Fruit fly (Drosophila melanogaster) whole organism, embryonic: ENCODE measurements around the gene CG17572.

Experiments
- Adf1 ChIP-seq: fragments of 200-800 bp; sonication (Bioruptor generic); IDR thresholded peaks from 2 replicates; pipeline ENCODE4 v1.3.6; 2022; ENCODE audit warnings: missing biosample characterization, missing genetic modification characterization
- Atf-2 ChIP-seq: fragments of 200-800 bp; sonication (Bioruptor generic); optimal IDR thresholded peaks from 2 replicates; lab custom pipeline; 2016; ENCODE audit warnings: missing biosample characterization, missing genetic modification characterization
- CG10209 ChIP-seq: fragments of 200-800 bp; sonication (Bioruptor generic); optimal IDR thresholded peaks from 3 replicates; lab custom pipeline; 2017; ENCODE audit warnings: missing biosample characterization, mild to moderate bottlenecking, missing genetic modification characterization, missing genetic modification reagents
- CG10959 ChIP-seq: fragments of 200-800 bp; sonication (Bioruptor generic); IDR thresholded peaks from 2 replicates; pipeline ENCODE4 v1.3.6; 2022; ENCODE audit warnings: missing biosample characterization, missing genetic modification characterization
- CG11398 ChIP-seq: fragments of 200-800 bp; sonication (Bioruptor generic); optimal IDR thresholded peaks from 2 replicates; lab custom pipeline; 2016; ENCODE audit warnings: missing biosample characterization, missing genetic modification characterization
- CG11723 ChIP-seq: fragments of 200-800 bp; sonication (Bioruptor generic); optimal IDR thresholded peaks from 2 replicates; lab custom pipeline; 2017; ENCODE audit warnings: missing biosample characterization, mild to moderate bottlenecking, missing genetic modification characterization
- CG1233 ChIP-seq: fragments of 200-800 bp; sonication (Bioruptor generic); optimal IDR thresholded peaks from 4 replicates; lab custom pipeline; 2018; ENCODE audit warnings: missing biosample characterization, mild to moderate bottlenecking, missing genetic modification characterization
- CG13894 ChIP-seq: fragments of 200-800 bp; sonication (Bioruptor generic); optimal IDR thresholded peaks from 3 replicates; lab custom pipeline; 2018; ENCODE audit warnings: missing biosample characterization, mild to moderate bottlenecking, missing genetic modification characterization, moderate library complexity
- CG15514 ChIP-seq: fragments of 200-800 bp; sonication (Bioruptor generic); optimal IDR thresholded peaks from 3 replicates; lab custom pipeline; 2017; ENCODE audit warnings: missing biosample characterization, missing genetic modification characterization, mild to moderate bottlenecking, moderate library complexity, missing genetic modification reagents
- CG34224 ChIP-seq: fragments of 200-800 bp; sonication (Bioruptor generic); IDR thresholded peaks from 3 replicates; pipeline ENCODE4 v1.3.6; 2022; ENCODE audit warnings: missing biosample characterization, missing genetic modification characterization; ENCODE audit not compliant: partially characterized antibody
- CG4360 ChIP-seq: fragments of 200-800 bp; sonication (Bioruptor generic); IDR thresholded peaks from 2 replicates; pipeline ENCODE4 v1.3.6; 2022; ENCODE audit warnings: missing biosample characterization, missing genetic modification characterization
- CG4730 ChIP-seq: fragments of 200-800 bp; sonication (Bioruptor generic); IDR thresholded peaks from 2 replicates; pipeline ENCODE4 v1.3.6; 2022; ENCODE audit warnings: missing biosample characterization, missing genetic modification characterization
- CG6175 ChIP-seq: fragments of 200-800 bp; sonication (Bioruptor generic); IDR thresholded peaks from 3 replicates; pipeline ENCODE4 v1.3.6; 2022; ENCODE audit warnings: missing biosample characterization, missing genetic modification characterization
- CG6254 ChIP-seq: fragments of 200-800 bp; sonication (Bioruptor generic); optimal IDR thresholded peaks from 3 replicates; lab custom pipeline; 2017; ENCODE audit warnings: mild to moderate bottlenecking, missing biosample characterization, missing genetic modification reagents, missing genetic modification characterization
- CG6854 ChIP-seq: fragments of 200-800 bp; sonication (Bioruptor generic); optimal IDR thresholded peaks from 3 replicates; lab custom pipeline; 2017; ENCODE audit warnings: missing biosample characterization, mild to moderate bottlenecking, missing genetic modification characterization
- CG7839 ChIP-seq: fragments of 200-800 bp; sonication (Bioruptor generic); optimal IDR thresholded peaks from 3 replicates; lab custom pipeline; 2018; ENCODE audit warnings: missing biosample characterization, mild to moderate bottlenecking, missing genetic modification characterization, moderate library complexity
- CG9876 ChIP-seq: fragments of 200-800 bp; sonication (Bioruptor generic); optimal IDR thresholded peaks from 2 replicates; lab custom pipeline; 2016; ENCODE audit warnings: missing biosample characterization, missing genetic modification characterization
- CG9932 ChIP-seq: fragments of 200-800 bp; sonication (Bioruptor generic); IDR thresholded peaks from 2 replicates; pipeline ENCODE4 v1.3.6; 2022; ENCODE audit warnings: missing biosample characterization, missing genetic modification characterization
- CrebB ChIP-seq: fragments of 200-800 bp; sonication (Bioruptor generic); optimal IDR thresholded peaks from 3 replicates; lab custom pipeline; 2018; ENCODE audit warnings: missing biosample characterization, mild to moderate bottlenecking, missing genetic modification characterization
- D ChIP-seq, 2 experiments: fragments of 200-800 bp in 1 of 2; fragments of >200 bp in 1 of 2; sonication (Bioruptor generic) in 1 of 2; optimal IDR thresholded peaks; 2 replicates in 1 of 2; 3 replicates in 1 of 2; lab custom pipeline; 2017; ENCODE audit warnings: mild to moderate bottlenecking in 1 of 2, missing biosample characterization in 1 of 2, missing genetic modification characterization in 1 of 2, missing genetic modification reagents in 1 of 2
- Deaf1 ChIP-seq: fragments of 200-800 bp; optimal IDR thresholded peaks from 3 replicates; lab custom pipeline; 2019; ENCODE audit warnings: missing biosample characterization, mild to moderate bottlenecking, missing genetic modification characterization, moderate library complexity
- Dfd ChIP-seq, 2 experiments: fragments of >200 bp; optimal IDR thresholded peaks; 2 replicates each; lab custom pipeline; 2017; ENCODE audit warnings: missing biosample characterization in 2 of 2, missing genetic modification characterization in 2 of 2
- H2.0 ChIP-seq: fragments of 200-800 bp; sonication (Bioruptor generic); IDR thresholded peaks from 2 replicates; pipeline ENCODE4 v1.3.6; 2022; ENCODE audit warnings: missing biosample characterization, missing genetic modification characterization
- Kr ChIP-seq: fragments of 200-800 bp; sonication (Bioruptor generic); optimal IDR thresholded peaks from 2 replicates; lab custom pipeline; 2017; ENCODE audit warnings: missing biosample characterization, mild to moderate bottlenecking, missing genetic modification characterization
- Med ChIP-seq: fragments of 200-800 bp; sonication (Bioruptor generic); peaks from one replicate; lab custom pipeline; 2016; ENCODE audit warnings: missing biosample characterization, missing genetic modification characterization, mild to moderate bottlenecking, inconsistent platforms, moderate library complexity
- Mes4 ChIP-seq: fragments of 200-800 bp; sonication (Bioruptor generic); optimal IDR thresholded peaks from 2 replicates; lab custom pipeline; 2016; ENCODE audit warnings: missing biosample characterization, missing genetic modification characterization
- Oaz ChIP-seq: fragments of 200-800 bp; sonication (Bioruptor generic); IDR thresholded peaks from 2 replicates; pipeline ENCODE4 v1.3.6; 2022; ENCODE audit warnings: missing biosample characterization, missing genetic modification characterization
- Opbp ChIP-seq: fragments of 200-800 bp; sonication (Bioruptor generic); IDR thresholded peaks from 3 replicates; pipeline ENCODE4 v1.3.6; 2022; ENCODE audit warnings: missing biosample characterization, missing genetic modification characterization; ENCODE audit not compliant: partially characterized antibody
- Poxn ChIP-seq: fragments of 200-800 bp; sonication (Bioruptor generic); IDR thresholded peaks from 2 replicates; pipeline ENCODE4 v1.3.6; 2022; ENCODE audit warnings: missing biosample characterization, missing genetic modification characterization
- Spps ChIP-seq: fragments of 200-800 bp; sonication (Bioruptor generic); optimal IDR thresholded peaks from 2 replicates; lab custom pipeline; 2018; ENCODE audit warnings: missing biosample characterization, mild to moderate bottlenecking, missing genetic modification characterization
- abd-A ChIP-seq: fragments of 200-800 bp; sonication (Bioruptor generic); optimal IDR thresholded peaks from 3 replicates; lab custom pipeline; 2019; ENCODE audit warnings: missing biosample characterization, mild to moderate bottlenecking, missing genetic modification characterization, moderate library complexity
- chinmo ChIP-seq: fragments of 200-800 bp; sonication (Bioruptor generic); IDR thresholded peaks from 4 replicates; pipeline ENCODE4 v1.3.6; 2022; ENCODE audit warnings: missing biosample characterization, missing genetic modification characterization; ENCODE audit not compliant: partially characterized antibody
- crol ChIP-seq: fragments of 200-800 bp; sonication (Bioruptor generic); IDR thresholded peaks from 2 replicates; pipeline ENCODE4 v1.3.6; 2022; ENCODE audit warnings: missing biosample characterization, missing genetic modification characterization
- dan ChIP-seq: fragments of 200-800 bp; sonication (Bioruptor generic); IDR thresholded peaks from 2 replicates; pipeline ENCODE4 v1.3.6; 2022; ENCODE audit warnings: missing biosample characterization, missing genetic modification characterization
- ewg ChIP-seq: fragments of 200-800 bp; sonication (Bioruptor generic); optimal IDR thresholded peaks from 3 replicates; lab custom pipeline; 2017; ENCODE audit warnings: mild to moderate bottlenecking, missing biosample characterization, missing genetic modification reagents, missing genetic modification characterization
- gfzf ChIP-seq: fragments of 200-800 bp; sonication (Bioruptor generic); optimal IDR thresholded peaks from 2 replicates; lab custom pipeline; 2016; ENCODE audit warnings: missing biosample characterization, mild to moderate bottlenecking, missing genetic modification characterization, moderate library complexity
- her ChIP-seq: fragments of 200-800 bp; sonication (Bioruptor generic); optimal IDR thresholded peaks from 2 replicates; lab custom pipeline; 2016; ENCODE audit warnings: missing biosample characterization, missing genetic modification characterization
- kni ChIP-seq: fragments of 200-800 bp; sonication (Bioruptor generic); optimal IDR thresholded peaks from 3 replicates; lab custom pipeline; 2017; ENCODE audit warnings: mild to moderate bottlenecking, missing biosample characterization, missing genetic modification reagents, missing genetic modification characterization
- lbe ChIP-seq: fragments of 200-800 bp; sonication (Bioruptor generic); optimal IDR thresholded peaks from 2 replicates; lab custom pipeline; 2016; ENCODE audit warnings: missing biosample characterization, mild to moderate bottlenecking, missing genetic modification characterization
- mam ChIP-seq: fragments of 200-800 bp; sonication (Bioruptor generic); optimal IDR thresholded peaks from 3 replicates; lab custom pipeline; 2016; ENCODE audit warnings: missing biosample characterization, missing genetic modification characterization
- odd ChIP-seq: fragments of 200-800 bp; sonication (Bioruptor generic); optimal IDR thresholded peaks from 2 replicates; lab custom pipeline; 2017; ENCODE audit warnings: missing biosample characterization, mild to moderate bottlenecking, missing genetic modification characterization
- ranshi ChIP-seq: fragments of 200-800 bp; sonication (Bioruptor generic); IDR thresholded peaks from 2 replicates; pipeline ENCODE4 v1.3.6; 2022; ENCODE audit warnings: missing biosample characterization, missing genetic modification characterization
- ro ChIP-seq: fragments of 200-800 bp; sonication (Bioruptor generic); IDR thresholded peaks from 2 replicates; pipeline ENCODE4 v1.3.6; 2022; ENCODE audit warnings: missing biosample characterization, missing genetic modification characterization
- sens-2 ChIP-seq: fragments of 200-800 bp; sonication (Bioruptor generic); IDR thresholded peaks from 2 replicates; pipeline ENCODE4 v1.3.6; 2022; ENCODE audit warnings: missing biosample characterization, missing genetic modification characterization
- shn ChIP-seq: fragments of 200-800 bp; sonication (Bioruptor generic); optimal IDR thresholded peaks from 3 replicates; lab custom pipeline; 2016; ENCODE audit warnings: missing biosample characterization, missing genetic modification characterization
- sr ChIP-seq: fragments of 200-800 bp; sonication (Bioruptor generic); IDR thresholded peaks from 3 replicates; pipeline ENCODE4 v1.3.6; 2022; ENCODE audit warnings: missing biosample characterization, missing genetic modification characterization
- sug ChIP-seq: fragments of 200-800 bp; optimal IDR thresholded peaks from 2 replicates; lab custom pipeline; 2019; ENCODE audit warnings: missing biosample characterization, mild to moderate bottlenecking, missing genetic modification characterization, moderate library complexity
- tup ChIP-seq: fragments of 200-800 bp; sonication (Bioruptor generic); optimal IDR thresholded peaks from 2 replicates; lab custom pipeline; 2016; ENCODE audit warnings: missing biosample characterization, mild to moderate bottlenecking, missing genetic modification characterization, moderate library complexity
- wor ChIP-seq: fragments of 200-800 bp; sonication (Bioruptor generic); IDR thresholded peaks from 2 replicates; pipeline ENCODE4 v1.3.6; 2022; ENCODE audit warnings: missing biosample characterization, missing genetic modification characterization
- z ChIP-seq: fragments of 200-800 bp; sonication (Bioruptor generic); IDR thresholded peaks from 3 replicates; pipeline ENCODE4 v1.3.6; 2022; ENCODE audit warnings: missing biosample characterization, missing genetic modification characterization

The CG17572 gene

DNA sequence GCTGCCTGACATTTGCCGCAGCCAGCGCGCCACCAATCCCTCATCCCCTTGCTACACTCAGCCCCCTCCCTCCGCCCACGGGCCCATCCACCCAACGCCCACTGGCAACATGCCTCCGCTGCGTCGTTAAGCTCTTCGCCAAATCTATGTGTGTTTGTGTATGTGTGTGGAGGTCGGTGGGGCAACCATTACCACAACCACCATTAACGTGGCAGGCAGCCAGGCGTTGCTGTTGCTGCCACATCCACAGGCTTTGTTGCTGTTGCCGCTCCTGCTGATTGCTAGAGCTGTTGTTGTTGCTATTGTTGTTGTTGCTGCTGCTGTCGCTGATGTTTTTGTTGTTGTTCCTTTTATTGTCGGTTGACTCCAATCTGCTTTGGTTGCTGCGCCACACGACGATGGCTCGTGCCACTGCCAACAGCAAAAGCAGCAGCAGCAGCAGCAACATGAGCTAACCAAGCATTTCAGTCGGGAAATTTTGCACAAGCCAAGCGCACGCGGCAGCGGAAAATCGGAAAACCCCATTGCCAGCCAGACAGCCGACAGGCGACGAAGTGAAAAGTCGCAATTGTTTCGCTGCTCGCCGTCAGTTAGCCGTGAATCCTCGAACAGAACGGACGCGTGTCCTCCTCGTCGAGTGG is 46.6 kb downstream of the CG17572 start, which contains the start of gene Sidpn (continued):
- TF ChIP-seq Spps (tag; lab: Kevin White, UChicago) (no peak), sr (no peak), H2.0 (no peak), kni (GFP tag; lab: Kevin White, UChicago) (no peak), Dfd (GFP tag; optimal IDR thresholded peaks at IDR 0.05; lab: Kevin White, UChicago) (no peak), Atf-2 (GFP tag; lab: Kevin White, UChicago) (no peak), D (optimal IDR thresholded peaks at IDR 0.05; lab: Kevin White, UChicago) (no peak), D (GFP tag; optimal IDR thresholded peaks at IDR 0.05; lab: Kevin White, UChicago) (no peak), Opbp (no peak), CG7839 (no peak), CG9932 (no peak; the same call in 1 of the 2 replicates), dan (GFP tag; lab: Robert Waterston, UW) (no peak), CG13894 (peak; percentile 19), chinmo (0 out of 4 replicates have a peak, but pooled peaks have one; percentile 56), CG9876 (GFP tag; lab: Kevin White, UChicago) (no peak), sug (tag; lab: Kevin White, UChicago) (no peak), wor (GFP tag; lab: Robert Waterston, UW) (no peak), CG34224 (GFP tag; lab: Robert Waterston, UW) (no peak), CG11398 (GFP tag; lab: Kevin White, UChicago) (no peak), crol (GFP tag; lab: Robert Waterston, UW) (peak; percentile 63), CG10959 (GFP tag; lab: Robert Waterston, UW) (no peak), ro (GFP tag; lab: Robert Waterston, UW) (no peak), shn (GFP tag; lab: Kevin White, UChicago) (no peak), CG15514 (GFP tag; lab: Kevin White, UChicago) (no peak), tup (GFP tag; lab: Kevin White, UChicago) (no peak), CG11723 (GFP tag; lab: Kevin White, UChicago) (no peak), CG6254 (GFP tag; lab: Kevin White, UChicago) (no peak), z (GFP tag; lab: Robert Waterston, UW) (no peak), ranshi (GFP tag; lab: Robert Waterston, UW) (0 out of 2 replicates have a peak, but pooled peaks have one; percentile 16), her (GFP tag; lab: Kevin White, UChicago) (no peak), Adf1 (GFP tag; lab: Robert Waterston, UW) (peak; percentile 77; the same call in 1 of the 2 replicates), lbe (GFP tag; lab: Kevin White, UChicago) (no peak), Mes4 (GFP tag; lab: Kevin White, UChicago) (no peak), CG1233 (GFP tag; lab: Kevin White, UChicago) (no peak), sens-2 (GFP tag; lab: Robert Waterston, UW) (no peak), odd (no peak), Oaz (GFP tag; lab: Robert Waterston, UW) (no peak), mam (GFP tag; lab: Kevin White, UChicago) (no peak), Kr (GFP tag; lab: Kevin White, UChicago) (no peak), gfzf (GFP tag; lab: Kevin White, UChicago) (no peak), CG4730 (GFP tag; lab: Robert Waterston, UW) (no peak), ewg (GFP tag; lab: Kevin White, UChicago) (no peak), Deaf1 (peak; percentile 95), Med (GFP tag; lab: Kevin White, UChicago) (peak; percentile 78), CG4360 (peak; percentile 48; the same call in 1 of the 2 replicates), CG10209 (GFP tag; lab: Kevin White, UChicago) (no peak), CrebB (tag; lab: Kevin White, UChicago) (no peak), CG6854 (no peak), CG6175 (0 out of 3 replicates have a peak, but pooled peaks have one; percentile 12), abd-A (tag; lab: Kevin White, UChicago) (peak; percentile 99), Poxn (GFP tag; lab: Robert Waterston, UW) (no peak)
